Fruit fly (Drosophila melanogaster): Measurements from ENCODE around the gene Acsf2.
A peak's percentile ranks its signal among the peaks of the same experiment; 100 is the strongest.

The Acsf2 gene

dm6 chr2L:5292643-5292963 lies 49.4 kb downstream of the Acsf2 start (continued):
- TF ChIP-seq corto (GFP tag; optimal IDR thresholded peaks at IDR 0.05) (peak; percentile 95), ken (GFP tag; IDR thresholded peaks at IDR 0.05) (no peak), ewg (GFP tag; optimal IDR thresholded peaks at IDR 0.05) (no peak), dati (GFP tag; IDR thresholded peaks at IDR 0.05) (no peak), bowl (GFP tag; IDR thresholded peaks at IDR 0.05) (no peak), HmgD (GFP tag; optimal IDR thresholded peaks at IDR 0.05) (no peak), kay (GFP tag; optimal IDR thresholded peaks at IDR 0.05) (no peak), nom (GFP tag; optimal IDR thresholded peaks at IDR 0.05) (peak; percentile 87), ci (GFP tag; IDR thresholded peaks at IDR 0.05) (no peak), Bdp1 (GFP tag; optimal IDR thresholded peaks at IDR 0.05) (no peak), CG13424 (tag; optimal IDR thresholded peaks at IDR 0.05) (peak; percentile 9), Ssrp (tag; optimal IDR thresholded peaks at IDR 0.05) (peak; percentile 24), NfI (GFP tag; optimal IDR thresholded peaks at IDR 0.05) (no peak), CG12744 (GFP tag; optimal IDR thresholded peaks at IDR 0.05) (no peak), CG13296 (GFP tag; optimal IDR thresholded peaks at IDR 0.05) (no peak), Doc2 (GFP tag; IDR thresholded peaks at IDR 0.05) (no peak), CG3163 (GFP tag; optimal IDR thresholded peaks at IDR 0.05) (no peak), CG2129 (GFP tag; IDR thresholded peaks at IDR 0.05; ENCODE audit: partially characterized antibody) (no peak), CG8388 (GFP tag; optimal IDR thresholded peaks at IDR 0.05) (no peak), knrl (GFP tag; IDR thresholded peaks at IDR 0.05; ENCODE audit: partially characterized antibody) (no peak), CG17612 (GFP tag; IDR thresholded peaks at IDR 0.05) (no peak), dpn (GFP tag; optimal IDR thresholded peaks at IDR 0.05) (no peak), danr (GFP tag; IDR thresholded peaks at IDR 0.05) (no peak), Jarid2 (GFP tag; optimal IDR thresholded peaks at IDR 0.05) (no peak), CG31365 (tag; optimal IDR thresholded peaks at IDR 0.05) (no peak), grau (tag; optimal IDR thresholded peaks at IDR 0.05) (peak; percentile 87), CG11398 (GFP tag; optimal IDR thresholded peaks at IDR 0.05) (no peak), D19B (GFP tag; optimal IDR thresholded peaks at IDR 0.05) (no peak), chif (GFP tag; optimal IDR thresholded peaks at IDR 0.05) (no peak), Hsf (GFP tag; optimal IDR thresholded peaks at IDR 0.05) (no peak), Eip74EF (GFP tag; optimal IDR thresholded peaks at IDR 0.05) (no peak), bab2 (GFP tag; optimal IDR thresholded peaks at IDR 0.05) (no peak), CG2678 (tag; optimal IDR thresholded peaks at IDR 0.05) (peak; percentile 6), Blimp-1 (GFP tag; optimal IDR thresholded peaks at IDR 0.05) (peak; percentile 1), p53 (GFP tag; optimal IDR thresholded peaks at IDR 0.05) (no peak), CG17359 (tag; optimal IDR thresholded peaks at IDR 0.05) (no peak), CG6791 (GFP tag; IDR thresholded peaks at IDR 0.05; ENCODE audit: partially characterized antibody) (no peak), CG7839 (tag; optimal IDR thresholded peaks at IDR 0.05) (peak; percentile 1), nerfin-1 (tag; optimal IDR thresholded peaks at IDR 0.05) (no peak), CG7556 (GFP tag; optimal IDR thresholded peaks at IDR 0.05) (no peak), CG6813 (GFP tag; optimal IDR thresholded peaks at IDR 0.05) (no peak), crc (GFP tag; optimal IDR thresholded peaks at IDR 0.05) (no peak), Xrp1 (GFP tag; IDR thresholded peaks at IDR 0.05) (peak; percentile 30; the same call in 1 of the 2 replicates), CG8281 (tag; optimal IDR thresholded peaks at IDR 0.05) (no peak), stwl (tag; optimal IDR thresholded peaks at IDR 0.05) (no peak), dmrt11E (tag; optimal IDR thresholded peaks at IDR 0.05) (peak; percentile 36), trem (tag; optimal IDR thresholded peaks at IDR 0.05) (no peak), CG7786 (GFP tag; optimal IDR thresholded peaks at IDR 0.05) (no peak), salm (tag; optimal IDR thresholded peaks at IDR 0.05) (no peak), bsh (GFP tag; optimal IDR thresholded peaks at IDR 0.05) (peak; percentile 34 to 52), amos (GFP tag; IDR thresholded peaks at IDR 0.05; ENCODE audit: partially characterized antibody) (no peak)

Data from whole organism, embryonic.